Worm (Caenorhabditis elegans) whole organism, L2 larva: ENCODE data around the gene rps-0.

Experiments used
- blmp-1 ChIP-seq: sonication (generic microtip); optimal IDR thresholded peaks from 2 replicates; lab custom pipeline; 2017; ENCODE audit warnings: missing genetic modification characterization, mild to moderate bottlenecking, missing compliant biosample characterization, antibody characterized with exemption, moderate library complexity; ENCODE audit not compliant: insufficient read depth
- nhr-77 ChIP-seq: fragments of 150-350 bp; optimal IDR thresholded peaks from 2 replicates; lab custom pipeline; 2014; ENCODE audit warnings: missing biosample characterization, missing genetic modification characterization
- snpc-4 ChIP-seq: fragments of 150-350 bp; optimal IDR thresholded peaks from 2 replicates; lab custom pipeline; 2014; ENCODE audit warnings: missing biosample characterization, missing genetic modification characterization
- zag-1 ChIP-seq: fragments of 150-350 bp; optimal IDR thresholded peaks from 2 replicates; lab custom pipeline; 2014; ENCODE audit warnings: missing biosample characterization, missing genetic modification characterization

DNA sequence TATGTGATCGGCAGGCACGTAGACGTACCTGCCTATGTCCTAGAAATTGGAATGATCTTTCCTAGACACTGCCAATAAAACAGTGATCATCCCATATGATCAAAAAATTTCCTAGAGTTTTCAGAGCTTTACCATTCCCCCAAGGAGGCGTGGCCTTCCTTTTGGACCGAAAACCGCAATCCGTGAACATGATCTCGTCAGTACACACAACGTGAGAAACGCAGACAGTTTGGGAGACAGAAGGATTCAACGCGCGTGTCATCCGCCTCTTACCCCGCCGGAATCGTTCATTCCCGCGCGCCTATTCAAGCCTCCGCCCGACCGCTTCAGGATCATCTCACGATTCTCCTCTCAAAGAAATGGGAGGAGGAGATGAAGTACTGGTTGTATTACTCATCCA, 11.6 kb upstream of the rps-0 start, which contains the start of gene B0393.5:
- TF ChIP-seq snpc-4 (tag; lab: Kevin White, UChicago) (no peak), nhr-77 (tag; lab: Kevin White, UChicago) (no peak), blmp-1 (no peak), zag-1 (tag; lab: Kevin White, UChicago) (no peak)
